Fruit fly (Drosophila melanogaster) whole organism, pupa: ENCODE results near the gene Jhbp6.
"Not testable (repeated sequence)": the region's sequence is repeated elsewhere in the genome, so short reads cannot be mapped to it uniquely, and the experiment has no call there.

ENCODE experiments used
- CG12605 ChIP-seq: fragments of 200-800 bp; sonication (Bioruptor generic); IDR thresholded peaks from 2 replicates; pipeline ENCODE4 v1.3.6; 2022; ENCODE audit warnings: missing biosample characterization, missing genetic modification characterization
- CG13204 ChIP-seq: fragments of 200-800 bp; sonication (Bioruptor generic); optimal IDR thresholded peaks from 2 replicates; lab custom pipeline; 2018; ENCODE audit warnings: missing biosample characterization, mild to moderate bottlenecking, missing genetic modification characterization, moderate library complexity
- CG14655 ChIP-seq: fragments of 200-800 bp; sonication (Bioruptor generic); optimal IDR thresholded peaks from 3 replicates; lab custom pipeline; 2017; ENCODE audit warnings: mild to moderate bottlenecking, missing biosample characterization, missing genetic modification reagents, missing genetic modification characterization
- CG15710 ChIP-seq: fragments of 200-800 bp; sonication (Bioruptor generic); optimal IDR thresholded peaks from 2 replicates; lab custom pipeline; 2018; ENCODE audit warnings: missing biosample characterization, mild to moderate bottlenecking, missing genetic modification characterization, moderate library complexity
- CG17806 ChIP-seq: fragments of 200-800 bp; sonication (Bioruptor generic); optimal IDR thresholded peaks from 2 replicates; lab custom pipeline; 2018; ENCODE audit warnings: missing biosample characterization, mild to moderate bottlenecking, missing genetic modification characterization, moderate library complexity
- CG32121 ChIP-seq: fragments of 200-800 bp; sonication (Bioruptor generic); IDR thresholded peaks from 2 replicates; pipeline ENCODE4 v1.3.6; 2022; ENCODE audit warnings: missing biosample characterization, missing genetic modification characterization
- CG34367 ChIP-seq: fragments of 200-800 bp; sonication (Bioruptor generic); optimal IDR thresholded peaks from 2 replicates; lab custom pipeline; 2018; ENCODE audit warnings: missing biosample characterization, mild to moderate bottlenecking, missing genetic modification characterization
- CG4496 ChIP-seq: fragments of 200-800 bp; sonication (Bioruptor generic); IDR thresholded peaks from 3 replicates; pipeline ENCODE4 v1.3.6; 2022; ENCODE audit warnings: missing biosample characterization, missing genetic modification characterization
- CG8159 ChIP-seq: fragments of 200-800 bp; sonication (Bioruptor generic); optimal IDR thresholded peaks from 3 replicates; lab custom pipeline; 2018; ENCODE audit warnings: missing biosample characterization, mild to moderate bottlenecking, missing genetic modification characterization, moderate library complexity
- CG8301 ChIP-seq: fragments of 200-800 bp; sonication (Bioruptor generic); optimal IDR thresholded peaks from 2 replicates; lab custom pipeline; 2018; ENCODE audit warnings: missing biosample characterization, mild to moderate bottlenecking, missing genetic modification characterization
- CG9948 ChIP-seq: fragments of 200-800 bp; sonication (Bioruptor generic); optimal IDR thresholded peaks from 2 replicates; lab custom pipeline; 2018; ENCODE audit warnings: missing biosample characterization, mild to moderate bottlenecking, missing genetic modification characterization, moderate library complexity
- D1 ChIP-seq: fragments of 200-800 bp; sonication (Bioruptor generic); optimal IDR thresholded peaks from 2 replicates; lab custom pipeline; 2018; ENCODE audit warnings: missing biosample characterization, mild to moderate bottlenecking, missing genetic modification characterization, moderate library complexity
- EcR ChIP-seq: fragments of 200-800 bp; sonication (Bioruptor generic); optimal IDR thresholded peaks from 3 replicates; lab custom pipeline; 2019; ENCODE audit warnings: missing biosample characterization, missing genetic modification characterization, mild to moderate bottlenecking, moderate library complexity, missing genetic modification reagents
- Ets98B ChIP-seq: fragments of 200-800 bp; sonication (Bioruptor generic); IDR thresholded peaks from 2 replicates; pipeline ENCODE4 v1.3.6; 2022; ENCODE audit warnings: missing biosample characterization, missing genetic modification characterization
- Pif1A ChIP-seq: fragments of 200-800 bp; sonication (Bioruptor generic); optimal IDR thresholded peaks from 3 replicates; lab custom pipeline; 2016; ENCODE audit warnings: missing biosample characterization, missing genetic modification characterization
- Pif1B ChIP-seq: fragments of 200-800 bp; sonication (Bioruptor generic); optimal IDR thresholded peaks from 3 replicates; lab custom pipeline; 2016; ENCODE audit warnings: missing biosample characterization, missing genetic modification characterization
- Snoo ChIP-seq: fragments of 200-800 bp; sonication (Bioruptor generic); optimal IDR thresholded peaks from 3 replicates; lab custom pipeline; 2017; ENCODE audit warnings: missing biosample characterization, mild to moderate bottlenecking, missing genetic modification characterization, inconsistent platforms
- fd96Ca ChIP-seq: fragments of 200-800 bp; sonication (Bioruptor generic); IDR thresholded peaks from 3 replicates; pipeline ENCODE4 v1.3.6; 2022; ENCODE audit warnings: missing biosample characterization, missing genetic modification characterization
- gl ChIP-seq: fragments of 200-800 bp; sonication (Bioruptor generic); optimal IDR thresholded peaks from 2 replicates; lab custom pipeline; 2018; ENCODE audit warnings: missing biosample characterization, mild to moderate bottlenecking, missing genetic modification characterization
- rn ChIP-seq: fragments of 200-800 bp; sonication (Bioruptor generic); IDR thresholded peaks from 2 replicates; pipeline ENCODE4 v1.3.6; 2022; ENCODE audit warnings: missing biosample characterization, missing genetic modification characterization

Gene Jhbp6

DNA sequence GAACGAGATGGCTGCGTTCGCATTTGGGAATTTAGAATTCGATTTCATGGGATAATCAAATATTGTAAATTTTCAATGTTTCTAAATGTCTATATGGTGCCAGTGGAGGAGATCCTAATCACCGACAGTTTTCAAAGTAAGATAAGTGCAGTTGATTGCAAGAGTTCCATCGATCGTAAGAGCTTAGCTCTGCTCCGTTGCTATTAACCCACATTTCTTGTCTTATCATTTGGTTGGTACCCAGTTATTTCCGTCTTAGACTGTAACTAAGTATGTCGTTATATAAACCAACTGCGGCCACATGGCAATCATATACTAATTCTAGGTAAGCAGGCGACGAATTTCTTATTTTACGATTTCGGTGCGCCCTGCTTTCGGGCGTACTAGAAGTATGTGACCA, 418 bp downstream of the Jhbp6 start:
- TF ChIP-seq CG4496 = no peak
- TF ChIP-seq fd96Ca (GFP tag; lab: Robert Waterston, UW) = no peak
- no peak for TF ChIP-seq EcR (GFP tag; lab: Kevin White, UChicago)
- TF ChIP-seq Pif1A = no peak
- TF ChIP-seq CG15710 (tag; lab: Kevin White, UChicago) = no peak

- TF ChIP-seq CG34367 (tag; lab: Kevin White, UChicago) = no peak
These were observed 2.0 kb downstream of the Jhbp6 start for dm6 chr3L:22671699-22672276.

dm6 chr3L:22680932-22681331, 11.2 kb downstream of the Jhbp6 start:
- no peak for TF ChIP-seq gl (tag; lab: Kevin White, UChicago)
- TF ChIP-seq, all 21 proteins: peak for 0

DNA sequence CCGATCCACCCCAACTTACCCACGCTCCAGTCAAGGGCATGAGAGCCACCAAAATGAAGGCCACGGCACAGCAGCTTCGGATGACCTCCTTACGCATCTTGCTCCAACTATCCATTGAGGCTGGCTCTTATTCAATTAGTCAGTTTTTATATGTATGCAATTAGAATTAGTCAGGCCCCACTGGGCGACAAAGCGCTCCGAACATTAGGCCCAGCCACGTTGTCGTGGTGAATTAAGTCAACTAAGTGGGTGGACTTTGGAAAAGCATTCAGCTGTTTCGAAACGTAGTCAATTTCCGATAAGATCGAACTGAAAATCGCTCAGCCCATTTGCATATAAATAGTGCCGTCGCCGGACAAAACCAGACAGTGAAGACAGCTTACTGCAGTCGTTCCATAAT, 17.2 kb downstream of the Jhbp6 start, which contains the start of the genes CG14455 and CG14456:
CG14455 (minus strand) TSS at position 101 of the 400 bp plus-strand sequence.
CG14456 (plus strand) TSS at position 236 of the 400 bp plus-strand sequence.
- TF ChIP-seq CG8301 (no peak), Pif1A (no peak), CG17806 (tag; lab: Kevin White, UChicago) (no peak), Snoo (no peak), rn (GFP tag; lab: Robert Waterston, UW) (no peak), EcR (GFP tag; lab: Kevin White, UChicago) (no peak), Ets98B (GFP tag; lab: Robert Waterston, UW) (no peak), CG32121 (no peak)

DNA sequence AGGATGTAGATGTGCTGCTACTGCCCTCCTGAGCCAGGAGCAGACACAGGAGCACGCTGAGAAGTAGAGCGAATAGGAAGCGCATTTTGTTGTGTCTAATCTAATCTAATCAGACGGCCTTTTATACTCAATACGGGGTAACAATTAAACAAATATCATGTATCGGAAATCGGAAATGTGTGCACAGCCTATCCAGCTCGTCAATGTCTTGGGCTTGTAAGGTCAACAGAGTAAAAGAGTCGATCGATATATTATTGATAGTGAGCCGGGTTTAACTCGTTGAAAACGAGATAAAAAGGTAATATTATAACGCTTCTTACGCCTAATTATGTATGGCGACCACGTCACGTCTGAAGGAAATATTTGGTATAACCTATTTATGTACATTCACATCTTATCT, 22.7 kb downstream of the Jhbp6 start, which contains the start of gene CG14454:
CG14454 (minus strand) TSS at position 101 of the 400 bp plus-strand sequence.
- not testable (repeated sequence) for TF ChIP-seq CG9948; CG17806 (tag; lab: Kevin White, UChicago); CG15710 (tag; lab: Kevin White, UChicago)
- TF ChIP-seq, all 21 proteins: peak for 0; not testable (repeated sequence) for 21

DNA sequence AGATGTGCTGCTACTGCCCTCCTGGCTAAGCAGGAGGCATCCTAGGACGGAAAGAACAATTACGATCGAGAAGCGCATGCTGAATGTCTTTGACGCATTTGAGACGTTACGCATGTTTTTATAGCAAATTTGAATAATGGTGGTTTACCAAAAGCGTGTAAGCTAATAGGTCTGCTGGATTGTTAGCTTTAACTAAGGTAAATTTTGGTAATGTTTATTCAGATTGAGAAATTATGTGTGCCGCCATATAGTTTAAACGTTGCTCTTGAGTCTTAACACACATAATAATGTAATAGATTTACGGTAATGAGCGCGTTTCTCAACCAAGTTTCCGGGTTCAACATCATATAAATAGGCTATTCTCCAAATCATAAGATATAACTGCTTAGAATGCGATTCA, 24.0 kb downstream of the Jhbp6 start, which contains the start of the genes CG12546 and CG14453:
CG12546 (minus strand) TSS at position 101 of the 400 bp plus-strand sequence.
CG14453 (plus strand) TSS at position 372 of the 400 bp plus-strand sequence.
- TF ChIP-seq Pif1B (GFP tag; lab: Kevin White, UChicago) (no peak), Snoo (no peak), CG12605 (no peak), rn (GFP tag; lab: Robert Waterston, UW) (no peak), D1 (no peak), Pif1A (no peak), CG4496 (no peak), gl (tag; lab: Kevin White, UChicago) (no peak), EcR (GFP tag; lab: Kevin White, UChicago) (no peak), CG9948 (no peak), CG8159 (tag; lab: Kevin White, UChicago) (no peak), CG8301 (no peak), CG34367 (tag; lab: Kevin White, UChicago) (no peak), CG17806 (tag; lab: Kevin White, UChicago) (no peak), CG14655 (GFP tag; lab: Kevin White, UChicago) (no peak)

dm6 chr3L:22695653-22696052, 25.9 kb downstream of the Jhbp6 start, which contains the start of gene CG14452:
TSS of gene CG14452 (plus strand) at chr3L:22695953.
- no peak for TF ChIP-seq CG4496
- no peak for TF ChIP-seq CG32121
- TF ChIP-seq gl (tag; lab: Kevin White, UChicago) = no peak
- no peak for TF ChIP-seq CG13204 (GFP tag; lab: Kevin White, UChicago)
- no peak for TF ChIP-seq CG17806 (tag; lab: Kevin White, UChicago)
- no peak for TF ChIP-seq Pif1A
- no peak for TF ChIP-seq CG8159 (tag; lab: Kevin White, UChicago)
- no peak for TF ChIP-seq D1
- TF ChIP-seq CG34367 (tag; lab: Kevin White, UChicago) = no peak

DNA sequence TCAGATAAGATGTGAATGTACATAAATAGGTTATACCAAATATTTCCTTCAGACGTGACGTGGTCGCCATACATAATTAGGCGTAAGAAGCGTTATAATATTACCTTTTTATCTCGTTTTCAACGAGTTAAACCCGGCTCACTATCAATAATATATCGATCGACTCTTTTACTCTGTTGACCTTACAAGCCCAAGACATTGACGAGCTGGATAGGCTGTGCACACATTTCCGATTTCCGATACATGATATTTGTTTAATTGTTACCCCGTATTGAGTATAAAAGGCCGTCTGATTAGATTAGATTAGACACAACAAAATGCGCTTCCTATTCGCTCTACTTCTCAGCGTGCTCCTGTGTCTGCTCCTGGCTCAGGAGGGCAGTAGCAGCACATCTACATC, 27.2 kb downstream of the Jhbp6 start, which contains the start of gene CG32453:
CG32453 (plus strand) TSS at position 301 of the 400 bp plus-strand sequence.
- not testable (repeated sequence) for TF ChIP-seq D1; Ets98B (GFP tag; lab: Robert Waterston, UW); Pif1A
